Worm (Caenorhabditis elegans) whole organism, mixed stage, embryonic: ENCODE measurements around the gene F46B6.10.

Experiments used
- bed-3 ChIP-seq: fragments of 200-800 bp; sonication (Bioruptor generic); optimal IDR thresholded peaks from 3 replicates; lab custom pipeline; 2018; ENCODE audit warnings: mild to moderate bottlenecking, missing genetic modification characterization, moderate library complexity, missing compliant biosample characterization
- blmp-1 ChIP-seq: fragments of 150-350 bp; optimal IDR thresholded peaks from 2 replicates; lab custom pipeline; 2014; ENCODE audit warnings: missing biosample characterization, missing genetic modification characterization
- ces-1 ChIP-seq: fragments of 150-350 bp; optimal IDR thresholded peaks from 2 replicates; lab custom pipeline; 2014; ENCODE audit warnings: missing biosample characterization, missing genetic modification reagents, missing genetic modification characterization
- elt-1 ChIP-seq: sonication (generic microtip); optimal IDR thresholded peaks from 2 replicates; lab custom pipeline; 2017; ENCODE audit warnings: missing genetic modification characterization, mild to moderate bottlenecking, missing compliant biosample characterization, antibody characterized with exemption, moderate library complexity, borderline replicate concordance; ENCODE audit not compliant: insufficient read depth
- lsy-2 ChIP-seq: fragments of 150-350 bp; optimal IDR thresholded peaks from 2 replicates; lab custom pipeline; 2014; ENCODE audit warnings: missing biosample characterization, missing genetic modification characterization
- mep-1 ChIP-seq: fragments of 150-350 bp; optimal IDR thresholded peaks from 2 replicates; lab custom pipeline; 2017; ENCODE audit warnings: missing biosample characterization, missing genetic modification reagents, missing genetic modification characterization, inconsistent platforms
- nhr-237 ChIP-seq: fragments of 150-350 bp; optimal IDR thresholded peaks from 2 replicates; lab custom pipeline; 2014; ENCODE audit warnings: missing biosample characterization, missing genetic modification characterization
- pha-4 ChIP-seq: fragments of 150-350 bp; optimal IDR thresholded peaks from 2 replicates; lab custom pipeline; 2018; ENCODE audit warnings: missing biosample characterization, missing genetic modification reagents, missing genetic modification characterization
- snpc-4 ChIP-seq: fragments of 150-350 bp; optimal IDR thresholded peaks from 2 replicates; lab custom pipeline; 2014; ENCODE audit warnings: missing biosample characterization, missing genetic modification characterization
- unc-120 ChIP-seq: sonication (generic microtip); optimal IDR thresholded peaks from 2 replicates; lab custom pipeline; 2017; ENCODE audit warnings: missing genetic modification characterization, missing compliant biosample characterization; ENCODE audit not compliant: poor library complexity, severe bottlenecking
- unc-39 ChIP-seq: fragments of 150-350 bp; optimal IDR thresholded peaks from 2 replicates; lab custom pipeline; 2014; ENCODE audit warnings: missing biosample characterization, missing genetic modification characterization
- unc-62 ChIP-seq: fragments of 150-350 bp; optimal IDR thresholded peaks from 2 replicates; lab custom pipeline; 2014; ENCODE audit warnings: missing biosample characterization, missing genetic modification reagents, missing genetic modification characterization

DNA sequence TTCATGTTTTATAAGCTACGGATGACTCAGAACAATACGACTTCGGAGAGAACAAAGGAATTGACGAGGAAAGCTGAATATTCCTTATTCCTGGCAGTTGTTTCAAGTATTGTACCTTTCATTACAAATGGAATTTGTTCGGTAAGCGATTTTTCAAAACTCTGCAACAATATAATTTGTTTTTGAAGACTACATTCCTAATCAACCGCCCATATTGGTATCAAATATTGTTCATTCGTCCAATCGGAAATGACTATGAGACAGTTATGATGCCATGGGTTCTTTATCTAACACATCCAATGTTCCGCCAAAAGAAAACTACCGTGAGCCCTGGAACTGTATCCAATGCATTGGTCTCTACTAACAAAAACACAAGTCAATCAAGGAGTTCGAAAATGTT lies 10.4 kb upstream of the F46B6.10 start:
- TF ChIP-seq unc-39 (tag; lab: Kevin White, UChicago) (no peak), ces-1 (GFP tag; lab: Kevin White, UChicago) (no peak), elt-1 (tag; lab: Kevin White, UChicago) (no peak), snpc-4 (tag; lab: Kevin White, UChicago) (no peak), unc-120 (tag; lab: Kevin White, UChicago) (no peak), nhr-237 (no peak), mep-1 (tag; lab: Kevin White, UChicago) (no peak), pha-4 (tag; lab: Kevin White, UChicago) (no peak), lsy-2 (no peak), unc-62 (GFP tag; lab: Kevin White, UChicago) (no peak), blmp-1 (tag; lab: Kevin White, UChicago) (no peak), bed-3 (GFP tag; lab: Kevin White, UChicago) (no peak)
